Worm (Caenorhabditis elegans): ENCODE measurements around the gene rde-8.

DNA sequence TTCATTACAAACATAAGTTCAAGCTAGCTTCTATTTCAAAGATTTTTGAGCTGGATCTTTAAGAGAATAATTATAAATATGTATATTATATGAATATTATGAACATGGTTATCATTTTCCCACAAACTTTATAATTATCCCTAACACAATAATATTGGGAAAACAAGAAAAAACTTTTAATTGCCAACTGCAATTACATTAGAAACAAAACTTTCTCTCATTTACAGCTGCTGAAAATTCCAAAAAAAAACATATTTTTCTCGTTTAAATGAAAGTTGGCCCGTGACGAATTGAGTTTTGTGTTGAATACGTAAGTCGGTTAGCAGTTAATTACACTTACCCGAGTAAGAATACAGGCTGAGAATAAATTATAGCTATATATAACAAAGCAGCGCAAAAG, 40.4 kb downstream of the rde-8 start:
- TF ChIP-seq nhr-25 (tag; optimal IDR thresholded peaks at IDR 0.05) (no peak), nhr-77 (tag; optimal IDR thresholded peaks at IDR 0.05) (no peak), ztf-4 (tag; optimal IDR thresholded peaks at IDR 0.05) (no peak), unc-62 (GFP tag; optimal IDR thresholded peaks at IDR 0.05) (no peak), sma-9 (GFP tag; optimal IDR thresholded peaks at IDR 0.05) (no peak), sma-9 (tag; optimal IDR thresholded peaks at IDR 0.05) (no peak), snpc-4 (tag; optimal IDR thresholded peaks at IDR 0.05) (no peak)
